Fruit fly (Drosophila melanogaster): Measurements from ENCODE around the gene CG6867.

CG6867 gene

DNA sequence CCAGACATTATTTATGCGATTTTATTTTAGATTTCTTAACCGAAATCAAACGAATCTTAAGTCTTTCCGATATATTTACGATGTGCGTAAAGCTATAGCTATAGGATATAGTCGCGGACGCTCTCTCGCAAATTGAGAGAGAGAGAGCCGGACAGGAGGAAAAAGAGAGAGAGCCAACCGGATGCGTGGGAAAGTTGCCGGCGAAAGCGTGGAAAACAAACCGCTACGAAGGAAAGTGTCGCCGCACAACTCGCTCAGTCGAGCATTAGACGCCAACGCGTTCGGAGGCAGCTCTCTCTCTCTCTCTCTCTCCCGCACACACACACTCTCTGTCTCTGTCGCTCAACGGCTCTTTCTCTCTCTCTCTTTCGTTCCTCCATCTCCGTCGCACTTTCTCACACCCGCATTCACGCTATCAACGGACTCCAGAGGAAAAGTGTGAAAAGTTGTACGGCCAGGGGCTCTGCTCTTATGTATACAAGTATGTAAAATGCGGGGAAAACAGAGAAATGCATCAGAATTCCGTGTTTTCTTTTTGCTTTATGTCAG lies at the start of gene CG6867:
CG6867 (plus strand) TSS at position 256 of the 549 bp plus-strand sequence.
- TF ChIP-seq Myc (optimal IDR thresholded peaks at IDR 0.05) (no peak), insv (optimal IDR thresholded peaks at IDR 0.05) (no peak)

DNA sequence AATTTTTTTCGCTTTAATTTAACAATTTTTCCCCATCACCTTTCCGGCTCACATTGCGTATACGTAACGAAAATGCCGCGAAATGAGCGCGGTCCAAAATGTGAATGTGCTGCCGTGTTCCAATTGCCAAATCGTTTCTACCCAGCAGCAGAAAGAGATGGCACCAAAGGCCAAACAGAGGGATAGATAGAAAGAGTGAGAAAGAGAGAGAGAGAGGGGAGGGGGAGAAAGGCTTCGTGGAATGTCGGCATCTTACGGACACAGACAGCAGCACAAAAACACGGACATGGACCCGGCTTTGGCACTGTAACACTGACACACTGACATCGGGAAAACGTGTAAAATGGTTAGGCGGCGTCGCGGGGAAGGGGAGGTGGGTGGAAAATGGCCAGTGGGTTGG lies 28.1 kb upstream of the CG6867 start:
- TF ChIP-seq Sin3A (optimal IDR thresholded peaks at IDR 0.05) (no peak), h (optimal IDR thresholded peaks at IDR 0.05) (no peak), ttk (optimal IDR thresholded peaks at IDR 0.05) (no peak), psq (optimal IDR thresholded peaks at IDR 0.05) (no peak), insv (optimal IDR thresholded peaks at IDR 0.05) (no peak), Myc (optimal IDR thresholded peaks at IDR 0.05) (no peak)

DNA sequence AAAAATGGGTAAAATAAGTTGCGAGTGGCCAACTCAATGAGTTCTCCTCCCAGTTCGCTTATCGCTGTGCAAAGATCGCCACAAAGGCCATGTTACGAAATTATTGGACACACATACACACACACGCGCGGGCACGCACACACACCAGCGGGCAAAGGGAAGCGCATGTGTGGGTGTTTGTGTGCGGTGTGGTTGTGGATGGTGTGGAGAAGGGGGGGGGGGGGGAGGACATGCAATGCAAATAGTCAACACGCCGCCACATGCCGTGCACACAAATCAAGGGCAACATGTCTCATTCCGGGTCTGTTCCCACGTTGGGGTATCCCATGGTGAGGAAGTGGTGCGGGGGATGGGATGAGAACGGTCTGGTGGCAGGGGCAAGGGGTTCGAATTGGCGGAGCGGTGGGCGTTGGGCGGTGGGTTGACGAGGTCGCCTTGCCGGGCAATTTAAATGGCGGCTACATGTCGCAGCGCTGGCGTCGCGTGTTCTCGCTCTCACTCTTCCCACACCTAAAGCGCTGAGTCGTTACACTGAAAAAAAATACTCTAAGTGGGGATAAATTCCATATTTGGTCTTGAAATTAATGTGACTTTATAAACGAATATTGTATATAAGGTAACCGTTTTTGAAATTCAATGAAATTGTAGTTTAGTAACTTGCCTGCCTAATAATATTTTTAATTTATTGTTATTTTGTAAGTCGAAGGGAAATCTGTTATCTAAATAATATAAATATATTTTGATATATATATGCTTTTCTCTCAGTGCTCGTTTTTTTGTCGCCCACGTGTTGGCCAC lies 19.7 kb upstream of the CG6867 start:
- no peak for TF ChIP-seq Myc (optimal IDR thresholded peaks at IDR 0.05)
- TF ChIP-seq Sin3A (optimal IDR thresholded peaks at IDR 0.05): no peak
- TF ChIP-seq insv (optimal IDR thresholded peaks at IDR 0.05): no peak
- TF ChIP-seq h (optimal IDR thresholded peaks at IDR 0.05): no peak
- TF ChIP-seq psq (optimal IDR thresholded peaks at IDR 0.05): no peak
- TF ChIP-seq ttk (optimal IDR thresholded peaks at IDR 0.05): no peak

dm6 chrX:18007506-18007905 lies 16.2 kb upstream of the CG6867 start, which contains the start of gene CG12672:
TSS of gene CG12672 (minus strand) at chrX:18007606.
- TF ChIP-seq h (optimal IDR thresholded peaks at IDR 0.05): no peak
- no peak for TF ChIP-seq Myc (optimal IDR thresholded peaks at IDR 0.05)
- TF ChIP-seq insv (optimal IDR thresholded peaks at IDR 0.05): no peak
- no peak for TF ChIP-seq ttk (optimal IDR thresholded peaks at IDR 0.05)
- no peak for TF ChIP-seq Sin3A (optimal IDR thresholded peaks at IDR 0.05)
- no peak for TF ChIP-seq psq (optimal IDR thresholded peaks at IDR 0.05)

DNA sequence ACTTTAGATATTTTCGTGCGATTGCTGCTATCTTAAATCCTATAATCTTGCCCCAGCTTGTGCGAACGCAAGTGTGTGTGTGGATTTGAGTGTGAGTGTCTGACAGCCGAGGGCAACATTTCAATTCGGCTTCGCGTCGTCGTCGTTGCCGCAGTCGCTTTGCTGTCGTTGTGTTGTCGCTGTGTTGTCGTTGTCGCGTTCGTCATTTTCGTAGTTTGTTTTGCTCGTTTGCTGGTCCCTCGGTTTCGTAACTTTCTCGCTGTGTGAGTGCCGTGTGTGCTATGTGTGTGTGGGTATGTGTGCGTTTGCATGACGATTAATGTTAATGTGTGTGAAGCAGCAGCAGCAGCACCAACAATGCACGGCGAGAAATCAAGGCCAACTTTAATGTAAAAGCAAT lies 14.2 kb upstream of the CG6867 start:
- TF ChIP-seq Myc (optimal IDR thresholded peaks at IDR 0.05) (no peak), ttk (optimal IDR thresholded peaks at IDR 0.05) (no peak), psq (optimal IDR thresholded peaks at IDR 0.05) (no peak), h (optimal IDR thresholded peaks at IDR 0.05) (no peak), Sin3A (optimal IDR thresholded peaks at IDR 0.05) (no peak), insv (optimal IDR thresholded peaks at IDR 0.05) (no peak)

dm6 chrX:18014601-18015000 lies 9.1 kb upstream of the CG6867 start:
- TF ChIP-seq ttk (optimal IDR thresholded peaks at IDR 0.05) (no peak), psq (optimal IDR thresholded peaks at IDR 0.05) (no peak)

- TF ChIP-seq Sin3A (optimal IDR thresholded peaks at IDR 0.05) (no peak), Myc (optimal IDR thresholded peaks at IDR 0.05) (no peak), insv (optimal IDR thresholded peaks at IDR 0.05) (no peak), ttk (optimal IDR thresholded peaks at IDR 0.05) (no peak), h (optimal IDR thresholded peaks at IDR 0.05) (no peak), psq (optimal IDR thresholded peaks at IDR 0.05) (no peak)
Observed at dm6 chrX:18018437-18019100, 5.1 kb upstream of the CG6867 start.

DNA sequence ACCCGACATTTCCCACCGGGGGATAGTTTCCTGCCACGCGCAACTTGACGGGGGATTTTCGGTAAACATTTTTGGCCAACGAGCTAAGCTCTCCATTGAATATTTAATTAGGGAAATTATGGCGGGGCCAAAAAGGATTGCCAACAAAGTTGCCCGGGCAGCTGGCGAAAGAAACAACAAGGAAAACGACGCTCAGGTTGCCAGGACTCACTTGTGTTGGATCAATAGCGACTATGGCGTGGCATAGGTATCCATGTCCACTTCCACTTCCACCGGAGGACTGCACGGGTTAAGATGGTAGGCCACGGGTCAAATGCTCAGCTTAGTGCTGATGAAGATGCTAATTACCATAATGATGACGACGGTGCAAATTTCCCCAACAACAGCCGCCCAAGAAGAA lies 20.0 kb downstream of the CG6867 start, which contains the start of gene CG15373:
CG15373 (plus strand) TSS at position 301 of the 400 bp plus-strand sequence.
- TF ChIP-seq ttk (optimal IDR thresholded peaks at IDR 0.05) (no peak), psq (optimal IDR thresholded peaks at IDR 0.05) (no peak), Sin3A (optimal IDR thresholded peaks at IDR 0.05) (no peak), h (optimal IDR thresholded peaks at IDR 0.05) (no peak), insv (optimal IDR thresholded peaks at IDR 0.05) (no peak), Myc (optimal IDR thresholded peaks at IDR 0.05) (no peak)

DNA sequence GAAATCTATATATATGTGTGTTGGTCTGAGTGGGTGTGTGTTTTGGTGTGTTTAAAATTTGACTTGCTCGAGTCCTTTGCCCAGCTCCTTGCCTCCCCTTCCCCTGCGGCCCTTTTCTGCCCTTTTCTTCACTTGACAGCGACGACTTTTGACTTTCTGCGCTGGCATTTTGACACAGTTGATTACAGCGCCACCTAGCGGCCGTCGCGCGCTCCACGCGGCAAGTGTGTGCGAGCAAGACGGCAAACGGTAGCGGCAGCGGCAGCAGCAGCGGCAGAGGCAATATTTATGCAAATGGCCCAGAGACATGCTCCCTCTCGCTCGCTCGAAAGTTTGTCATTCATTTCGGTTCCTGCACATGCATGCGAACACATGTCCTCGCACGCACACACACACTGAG lies 28.5 kb downstream of the CG6867 start:
- TF ChIP-seq insv (optimal IDR thresholded peaks at IDR 0.05) (no peak), psq (optimal IDR thresholded peaks at IDR 0.05) (no peak), h (optimal IDR thresholded peaks at IDR 0.05) (no peak), Myc (optimal IDR thresholded peaks at IDR 0.05) (no peak), ttk (optimal IDR thresholded peaks at IDR 0.05) (no peak), Sin3A (optimal IDR thresholded peaks at IDR 0.05) (no peak)

DNA sequence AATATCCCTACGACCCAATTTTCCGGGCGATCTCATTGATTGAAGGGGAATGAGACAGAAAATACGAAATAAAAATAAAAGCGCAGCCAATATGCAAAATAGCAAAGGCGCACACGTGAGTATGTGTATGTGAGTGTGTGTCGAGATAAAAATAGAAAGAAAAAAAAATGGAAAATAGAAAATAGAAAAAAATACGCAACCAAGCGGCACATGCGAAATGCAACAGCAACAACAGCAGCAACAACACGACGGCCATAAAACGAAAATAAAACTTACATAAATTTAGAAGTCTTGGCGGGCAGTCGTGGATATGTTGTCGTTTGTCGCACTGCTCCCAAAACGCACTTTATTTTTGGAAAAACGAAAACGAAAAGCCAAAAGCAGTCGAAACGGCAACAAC lies 33.5 kb downstream of the CG6867 start:
- no peak for TF ChIP-seq ttk (optimal IDR thresholded peaks at IDR 0.05)
- no peak for TF ChIP-seq h (optimal IDR thresholded peaks at IDR 0.05)
- no peak for TF ChIP-seq insv (optimal IDR thresholded peaks at IDR 0.05)
- TF ChIP-seq Sin3A (optimal IDR thresholded peaks at IDR 0.05): no peak
- no peak for TF ChIP-seq psq (optimal IDR thresholded peaks at IDR 0.05)
- no peak for TF ChIP-seq Myc (optimal IDR thresholded peaks at IDR 0.05)

DNA sequence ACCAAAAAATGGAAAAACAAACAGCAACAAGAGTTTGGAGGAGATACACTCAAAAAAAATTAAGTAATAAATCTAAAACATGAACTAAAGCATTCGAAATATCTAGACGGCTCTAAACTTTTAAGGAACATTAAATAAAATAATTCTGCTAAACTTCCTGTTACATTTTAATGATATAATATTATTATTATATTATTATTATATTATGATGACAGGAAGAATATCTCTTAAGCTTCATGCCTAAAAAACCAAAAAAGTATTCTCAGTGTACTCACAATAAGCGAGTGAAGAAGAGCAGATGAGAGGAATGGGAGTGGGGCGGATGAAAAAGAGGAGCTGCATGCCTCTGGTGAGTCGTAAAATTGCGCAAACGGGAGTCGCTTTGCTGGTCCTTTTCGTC lies 34.4 kb downstream of the CG6867 start:
- TF ChIP-seq Sin3A (optimal IDR thresholded peaks at IDR 0.05): no peak
- no peak for TF ChIP-seq h (optimal IDR thresholded peaks at IDR 0.05)
- TF ChIP-seq insv (optimal IDR thresholded peaks at IDR 0.05): no peak
- no peak for TF ChIP-seq psq (optimal IDR thresholded peaks at IDR 0.05)
- TF ChIP-seq Myc (optimal IDR thresholded peaks at IDR 0.05): no peak
- no peak for TF ChIP-seq ttk (optimal IDR thresholded peaks at IDR 0.05)

DNA sequence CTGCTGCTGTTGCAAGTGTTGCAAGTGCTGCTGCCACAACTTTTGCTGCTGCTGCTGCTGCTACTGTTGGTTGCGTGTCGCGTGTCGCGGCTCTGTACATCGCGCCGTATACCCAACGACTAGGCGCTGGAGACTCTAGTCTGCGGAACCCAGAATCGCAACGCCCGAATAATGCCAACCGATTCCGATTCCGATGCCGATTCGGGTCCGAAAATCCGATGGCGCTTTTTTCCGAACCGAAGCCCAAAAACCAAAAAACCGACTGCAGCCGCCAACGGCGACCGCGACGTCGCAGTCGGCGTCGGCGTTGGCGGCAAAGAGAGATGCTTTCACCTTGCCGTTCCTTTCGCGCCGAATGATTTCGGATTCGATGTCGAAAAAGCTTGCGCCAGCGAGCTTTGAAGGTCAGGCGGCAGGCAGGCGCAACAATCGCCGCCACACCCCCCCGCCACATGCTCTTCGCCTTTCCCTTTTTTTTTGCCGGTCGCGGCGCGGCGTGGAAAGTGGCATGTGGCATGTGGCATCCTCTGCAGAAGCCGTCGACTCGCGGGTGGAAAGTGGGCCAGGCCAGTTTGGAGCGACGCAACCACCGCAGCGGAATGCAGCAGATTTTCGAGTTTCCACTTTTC lies 39.6 kb downstream of the CG6867 start, which contains the start of gene Sh:
Sh (minus strand) TSS at position 104 of the 629 bp plus-strand sequence.
- TF ChIP-seq Sin3A (optimal IDR thresholded peaks at IDR 0.05): no peak
- no peak for TF ChIP-seq Myc (optimal IDR thresholded peaks at IDR 0.05)
- no peak for TF ChIP-seq h (optimal IDR thresholded peaks at IDR 0.05)
- no peak for TF ChIP-seq psq (optimal IDR thresholded peaks at IDR 0.05)
- TF ChIP-seq ttk (optimal IDR thresholded peaks at IDR 0.05): no peak
- no peak for TF ChIP-seq insv (optimal IDR thresholded peaks at IDR 0.05)

Data from Kc167 (cell line).